Worm (Caenorhabditis elegans): ENCODE data around the gene hacl-1.

The hacl-1 gene

DNA sequence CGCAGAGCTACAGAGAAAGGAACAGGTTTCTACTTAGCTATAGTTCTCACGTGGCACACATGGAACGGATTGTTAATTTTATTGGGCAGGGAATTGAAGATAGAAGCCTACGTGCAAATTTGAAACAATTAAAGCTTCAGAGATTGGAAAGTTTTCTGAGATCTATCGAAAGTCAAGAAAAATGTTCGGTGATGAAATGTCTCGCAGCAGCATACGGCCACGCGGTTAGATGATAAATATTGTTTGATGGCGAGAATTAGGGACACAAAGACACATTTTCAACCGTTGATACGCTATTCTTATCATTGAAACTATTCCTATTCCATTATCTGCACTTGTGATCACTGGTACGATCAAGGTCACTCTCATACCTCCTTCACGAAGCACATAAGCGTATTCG is 20.2 kb downstream of the hacl-1 start (continued):
- TF ChIP-seq B0019.2 (GFP tag; conservative IDR thresholded peaks at IDR 0.05): no peak
- TF ChIP-seq ZK185.1 (tag; optimal IDR thresholded peaks at IDR 0.05; ENCODE audit: poor library complexity, severe bottlenecking): no peak
- TF ChIP-seq bed-1 (GFP tag; IDR thresholded peaks at IDR 0.05): no peak
- TF ChIP-seq sea-2 (GFP tag; IDR thresholded peaks at IDR 0.05): no peak
- TF ChIP-seq ccch-3 (GFP tag; optimal IDR thresholded peaks at IDR 0.05): no peak
- no peak for TF ChIP-seq tbp1 (GFP tag; optimal IDR thresholded peaks at IDR 0.05)
- no peak for TF ChIP-seq ceh-79 (tag; optimal IDR thresholded peaks at IDR 0.05)
- no peak for TF ChIP-seq F10E7.11 (tag; optimal IDR thresholded peaks at IDR 0.05)
- TF ChIP-seq somi-1 (GFP tag; optimal IDR thresholded peaks at IDR 0.05): peak; percentile 19
- TF ChIP-seq ztf-28 (GFP tag; IDR thresholded peaks at IDR 0.05): no peak
- no peak for TF ChIP-seq attf-6 (GFP tag; IDR thresholded peaks at IDR 0.05)
- no peak for TF ChIP-seq nfya-1 (tag; optimal IDR thresholded peaks at IDR 0.05; ENCODE audit: borderline replicate concordance, insufficient read depth)
- no peak for TF ChIP-seq B0035.1 (tag; optimal IDR thresholded peaks at IDR 0.05)
- TF ChIP-seq egl-44 (GFP tag; IDR thresholded peaks at IDR 0.05): no peak
- no peak for TF ChIP-seq dpff-1 (tag; optimal IDR thresholded peaks at IDR 0.05)
- TF ChIP-seq lsl-1 (GFP tag; optimal IDR thresholded peaks at IDR 0.05): no peak
- no peak for TF ChIP-seq T26A5.8 (tag; optimal IDR thresholded peaks at IDR 0.05)
- TF ChIP-seq lin-26 (GFP tag; IDR thresholded peaks at IDR 0.05): 0 out of 2 replicates have a peak, but pooled peaks have one; percentile 17
- TF ChIP-seq snpc-4 (GFP tag; optimal IDR thresholded peaks at IDR 0.05): no peak
- TF ChIP-seq snpc-4 (tag; optimal IDR thresholded peaks at IDR 0.05): peak in 2 of 4 experiments; percentile 43 to 50
- no peak for TF ChIP-seq egl-18 (GFP tag; IDR thresholded peaks at IDR 0.05)
- no peak for TF ChIP-seq rec-8 (tag; optimal IDR thresholded peaks at IDR 0.05)
- TF ChIP-seq die-1 (tag; optimal IDR thresholded peaks at IDR 0.05): no peak
- peak; percentile 21 for TF ChIP-seq lin-40 (tag; optimal IDR thresholded peaks at IDR 0.05)
- TF ChIP-seq nhr-80 (tag; optimal IDR thresholded peaks at IDR 0.05): peak; percentile 89
- TF ChIP-seq mxl-1 (tag; optimal IDR thresholded peaks at IDR 0.05): no peak
- TF ChIP-seq attf-5 (GFP tag; optimal IDR thresholded peaks at IDR 0.05): peak; percentile 55
- no peak for TF ChIP-seq hmg-20 (GFP tag; IDR thresholded peaks at IDR 0.05)
- no peak for TF ChIP-seq attf-3 (GFP tag; conservative IDR thresholded peaks at IDR 0.05)

DNA sequence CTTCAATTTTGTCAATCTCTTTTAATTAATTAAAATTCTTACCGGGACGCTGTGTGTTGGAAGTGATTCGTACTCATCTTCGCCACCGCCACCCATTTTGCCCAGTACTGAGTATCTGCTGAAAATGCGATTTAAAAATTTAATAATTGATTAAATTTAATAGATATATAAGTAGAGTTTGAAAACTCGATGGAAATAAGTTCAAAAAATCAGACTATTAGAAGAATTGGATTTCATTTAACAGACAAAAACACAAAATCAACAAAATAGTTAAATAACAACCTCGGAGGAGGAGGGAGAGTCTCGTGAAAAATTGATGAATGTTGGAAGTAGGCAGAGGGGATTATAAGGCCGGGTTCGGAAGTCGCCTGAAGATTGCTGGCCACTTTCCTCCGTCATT is 20.8 kb downstream of the hacl-1 start, which contains the start of gene mfn-1:
TSS of gene mfn-1 (minus strand) at position 101 of the 400 bp plus-strand sequence.
- TF ChIP-seq nfyb-1 (GFP tag; IDR thresholded peaks at IDR 0.05) (no peak), lir-1 (GFP tag; conservative IDR thresholded peaks at IDR 0.05) (no peak), K11D2.4 (GFP tag; IDR thresholded peaks at IDR 0.05) (no peak), let-526 (GFP tag; IDR thresholded peaks at IDR 0.05) (no peak), sea-2 (GFP tag; IDR thresholded peaks at IDR 0.05) (no peak)

DNA sequence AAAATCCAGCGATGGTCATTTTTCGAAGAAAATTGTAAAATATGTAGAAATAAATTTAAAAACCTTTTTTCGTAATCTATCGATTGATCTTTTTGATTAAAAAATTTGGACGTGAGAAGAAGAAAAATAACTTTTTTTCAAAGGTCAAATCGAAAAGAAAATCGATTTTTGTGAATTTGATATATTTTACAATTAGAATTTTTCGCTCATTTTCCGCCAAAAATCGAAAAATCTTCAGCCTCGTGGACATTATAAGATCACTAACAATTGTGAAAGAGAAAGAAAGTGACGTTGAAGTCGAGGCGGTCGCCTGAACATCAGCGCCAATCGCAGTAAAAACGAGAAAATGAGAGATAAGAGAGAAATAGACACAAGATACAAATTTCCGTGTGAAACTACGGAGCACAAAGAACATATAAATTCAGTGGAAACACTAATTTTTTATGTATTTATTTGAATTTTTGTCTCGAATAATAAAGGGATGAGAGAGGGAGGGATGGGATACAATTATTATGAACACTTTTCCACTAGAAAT is 23.1 kb downstream of the hacl-1 start, which contains the start of gene cisd-1:
TSS of gene cisd-1 (minus strand) at position 51 of the 535 bp plus-strand sequence.
- peak; percentile 61 for TF ChIP-seq nhr-80 (tag; optimal IDR thresholded peaks at IDR 0.05)
- no peak for TF ChIP-seq repo-1 (tag; optimal IDR thresholded peaks at IDR 0.05)
- TF ChIP-seq dox-1 (GFP tag; IDR thresholded peaks at IDR 0.05): no peak
- 0 out of 2 replicates have a peak, but pooled peaks have one; percentile 16 for TF ChIP-seq madf-6 (GFP tag; IDR thresholded peaks at IDR 0.05)
- no peak for TF ChIP-seq bed-1 (GFP tag; IDR thresholded peaks at IDR 0.05)
- no peak for TF ChIP-seq rcor-1 (GFP tag; IDR thresholded peaks at IDR 0.05)
- no peak for TF ChIP-seq nhr-120 (GFP tag; IDR thresholded peaks at IDR 0.05)
- no peak for TF ChIP-seq let-607 (tag; optimal IDR thresholded peaks at IDR 0.05)
- no peak for TF ChIP-seq unc-62 (GFP tag; optimal IDR thresholded peaks at IDR 0.05)
- no peak for TF ChIP-seq F57C9.4 (tag; optimal IDR thresholded peaks at IDR 0.05)
- TF ChIP-seq nhr-179 (tag; optimal IDR thresholded peaks at IDR 0.05): no peak
- no peak for TF ChIP-seq madf-10 (tag; optimal IDR thresholded peaks at IDR 0.05)
- no peak for TF ChIP-seq sea-2 (GFP tag; IDR thresholded peaks at IDR 0.05)
- TF ChIP-seq ekl-4 (GFP tag; IDR thresholded peaks at IDR 0.05): 0 out of 2 replicates have a peak, but pooled peaks have one; percentile 32
- TF ChIP-seq lag-1 (GFP tag; IDR thresholded peaks at IDR 0.05): no peak
- no peak for TF ChIP-seq F52B5.7 (tag; optimal IDR thresholded peaks at IDR 0.05)
- TF ChIP-seq fkh-3 (tag; optimal IDR thresholded peaks at IDR 0.05): no peak
- TF ChIP-seq ceh-40 (GFP tag; IDR thresholded peaks at IDR 0.05): no peak

Data from whole organism, young adult.